Worm (Caenorhabditis elegans) whole organism, early embryonic: ENCODE measurements around the gene rom-1.

Experiments
- F13C5.2 ChIP-seq: sonication (generic microtip); optimal IDR thresholded peaks from 2 replicates; lab custom pipeline; 2017; ENCODE audit warnings: mild to moderate bottlenecking, missing genetic modification characterization, inconsistent platforms, missing compliant biosample characterization
- ama-1 ChIP-seq: fragments of 150-350 bp; optimal IDR thresholded peaks from 2 replicates; lab custom pipeline; 2014
- tbx-37 ChIP-seq: fragments of 200-800 bp; sonication (Bioruptor generic); conservative IDR thresholded peaks from 2 replicates; pipeline ENCODE4 v1.3.6; 2022; ENCODE audit warnings: missing genetic modification reagents, missing genetic modification characterization, missing compliant biosample characterization

ce11 chrIII:4920221-4920620 lies 13.2 kb downstream of the rom-1 start, which contains the start of gene ula-1:
- TF ChIP-seq ama-1 (lab: Kevin White, UChicago), result no peak
- TF ChIP-seq tbx-37, result no peak
- no peak for TF ChIP-seq F13C5.2 (tag; lab: Kevin White, UChicago)
